Fruit fly (Drosophila melanogaster) whole organism, embryonic: ENCODE measurements around the gene CG3529.

Experiments used
- ATbp ChIP-seq: fragments of 200-800 bp; sonication (Bioruptor generic); optimal IDR thresholded peaks from 2 replicates; lab custom pipeline; 2017; ENCODE audit warnings: missing biosample characterization, mild to moderate bottlenecking, missing genetic modification characterization, missing genetic modification reagents
- Adf1 ChIP-seq: fragments of 200-800 bp; sonication (Bioruptor generic); IDR thresholded peaks from 2 replicates; pipeline ENCODE4 v1.3.6; 2022; ENCODE audit warnings: missing biosample characterization, missing genetic modification characterization
- Asciz ChIP-seq: fragments of 200-800 bp; sonication (Bioruptor generic); optimal IDR thresholded peaks from 2 replicates; lab custom pipeline; 2017; ENCODE audit warnings: missing biosample characterization, mild to moderate bottlenecking, missing genetic modification characterization, missing genetic modification reagents
- BEAF-32 ChIP-seq: fragments of 200-800 bp; sonication (Bioruptor generic); optimal IDR thresholded peaks from 3 replicates; lab custom pipeline; 2017; ENCODE audit warnings: missing biosample characterization, missing genetic modification characterization, mild to moderate bottlenecking, moderate library complexity, missing genetic modification reagents
- CG12104 ChIP-seq: fragments of 200-800 bp; sonication (Bioruptor generic); optimal IDR thresholded peaks from 3 replicates; lab custom pipeline; 2016; ENCODE audit warnings: missing biosample characterization, missing genetic modification characterization
- CG12155 ChIP-seq: fragments of 200-800 bp; sonication (Bioruptor generic); optimal IDR thresholded peaks from 3 replicates; lab custom pipeline; 2016; ENCODE audit warnings: missing biosample characterization, missing genetic modification characterization
- CG13775 ChIP-seq: fragments of 200-800 bp; sonication (Bioruptor generic); optimal IDR thresholded peaks from 3 replicates; lab custom pipeline; 2017; ENCODE audit warnings: missing biosample characterization, mild to moderate bottlenecking, missing genetic modification characterization
- CG13894 ChIP-seq: fragments of 200-800 bp; sonication (Bioruptor generic); optimal IDR thresholded peaks from 3 replicates; lab custom pipeline; 2018; ENCODE audit warnings: missing biosample characterization, mild to moderate bottlenecking, missing genetic modification characterization, moderate library complexity
- CG15011 ChIP-seq: fragments of 200-800 bp; sonication (Bioruptor generic); optimal IDR thresholded peaks from 3 replicates; lab custom pipeline; 2018; ENCODE audit warnings: missing biosample characterization, mild to moderate bottlenecking, missing genetic modification characterization
- CG16779 ChIP-seq: fragments of 200-800 bp; sonication (Bioruptor generic); IDR thresholded peaks from 2 replicates; pipeline ENCODE4 v1.3.6; 2022; ENCODE audit warnings: missing biosample characterization, missing genetic modification characterization
- CG16863 ChIP-seq: fragments of 200-800 bp; sonication (Bioruptor generic); optimal IDR thresholded peaks from 3 replicates; lab custom pipeline; 2016; ENCODE audit warnings: missing biosample characterization, missing genetic modification characterization
- CG17802 ChIP-seq: fragments of 200-800 bp; sonication (Bioruptor generic); optimal IDR thresholded peaks from 2 replicates; lab custom pipeline; 2018; ENCODE audit warnings: missing biosample characterization, mild to moderate bottlenecking, missing genetic modification characterization, moderate library complexity
- CG18599 ChIP-seq: fragments of 200-800 bp; sonication (Bioruptor generic); optimal IDR thresholded peaks from 3 replicates; lab custom pipeline; 2017; ENCODE audit warnings: missing biosample characterization, missing genetic modification characterization, mild to moderate bottlenecking, moderate library complexity, missing genetic modification reagents
- CG18764 ChIP-seq: fragments of 200-800 bp; sonication (Bioruptor generic); optimal IDR thresholded peaks from 3 replicates; lab custom pipeline; 2016; ENCODE audit warnings: missing biosample characterization, missing genetic modification characterization
- CG30403 ChIP-seq: fragments of 200-800 bp; sonication (Bioruptor generic); optimal IDR thresholded peaks from 3 replicates; lab custom pipeline; 2016; ENCODE audit warnings: missing biosample characterization, missing genetic modification characterization
- CG31224 ChIP-seq: fragments of 200-800 bp; sonication (Bioruptor generic); IDR thresholded peaks from 2 replicates; pipeline ENCODE4 v1.3.6; 2022; ENCODE audit warnings: missing biosample characterization, missing genetic modification characterization
- CG3163 ChIP-seq: fragments of 200-800 bp; sonication (Bioruptor generic); optimal IDR thresholded peaks from 3 replicates; lab custom pipeline; 2016; ENCODE audit warnings: missing biosample characterization, missing genetic modification characterization
- CG34224 ChIP-seq: fragments of 200-800 bp; sonication (Bioruptor generic); IDR thresholded peaks from 3 replicates; pipeline ENCODE4 v1.3.6; 2022; ENCODE audit warnings: missing biosample characterization, missing genetic modification characterization; ENCODE audit not compliant: partially characterized antibody
- CG3995 ChIP-seq: fragments of 200-800 bp; sonication (Bioruptor generic); optimal IDR thresholded peaks from 3 replicates; lab custom pipeline; 2016; ENCODE audit warnings: missing biosample characterization, missing genetic modification characterization
- CG4360 ChIP-seq: fragments of 200-800 bp; sonication (Bioruptor generic); IDR thresholded peaks from 2 replicates; pipeline ENCODE4 v1.3.6; 2022; ENCODE audit warnings: missing biosample characterization, missing genetic modification characterization
- CG4820 ChIP-seq: fragments of 200-800 bp; sonication (Bioruptor generic); optimal IDR thresholded peaks from 3 replicates; lab custom pipeline; 2016; ENCODE audit warnings: missing biosample characterization, missing genetic modification characterization
- CG5245 ChIP-seq: fragments of 200-800 bp; sonication (Bioruptor generic); optimal IDR thresholded peaks from 3 replicates; lab custom pipeline; 2016; ENCODE audit warnings: missing biosample characterization, missing genetic modification characterization
- CG7556 ChIP-seq: fragments of 200-800 bp; sonication (Bioruptor generic); optimal IDR thresholded peaks from 2 replicates; lab custom pipeline; 2017; ENCODE audit warnings: missing biosample characterization, mild to moderate bottlenecking, missing genetic modification characterization
- CG7928 ChIP-seq: fragments of 200-800 bp; sonication (Bioruptor generic); optimal IDR thresholded peaks from 2 replicates; lab custom pipeline; 2017; ENCODE audit warnings: missing biosample characterization, mild to moderate bottlenecking, missing genetic modification characterization
- CG8478 ChIP-seq: fragments of >200 bp; optimal IDR thresholded peaks from 2 replicates; lab custom pipeline; 2018
- Deaf1 ChIP-seq: fragments of 200-800 bp; optimal IDR thresholded peaks from 3 replicates; lab custom pipeline; 2019; ENCODE audit warnings: missing biosample characterization, mild to moderate bottlenecking, missing genetic modification characterization, moderate library complexity
- Dfd ChIP-seq, 2 experiments: fragments of >200 bp; optimal IDR thresholded peaks; 2 replicates each; lab custom pipeline; 2017; ENCODE audit warnings: missing biosample characterization in 2 of 2, missing genetic modification characterization in 2 of 2
- Ets65A ChIP-seq: fragments of 200-800 bp; sonication (Bioruptor generic); peaks from one replicate; lab custom pipeline; 2016; ENCODE audit warnings: missing biosample characterization, missing genetic modification characterization
- Jarid2 ChIP-seq: fragments of 200-800 bp; sonication (Bioruptor generic); optimal IDR thresholded peaks from 3 replicates; lab custom pipeline; 2017; ENCODE audit warnings: mild to moderate bottlenecking, missing biosample characterization, missing genetic modification reagents, missing genetic modification characterization
- Kr ChIP-seq: fragments of 200-800 bp; sonication (Bioruptor generic); optimal IDR thresholded peaks from 2 replicates; lab custom pipeline; 2017; ENCODE audit warnings: missing biosample characterization, mild to moderate bottlenecking, missing genetic modification characterization
- Med ChIP-seq: fragments of 200-800 bp; sonication (Bioruptor generic); peaks from one replicate; lab custom pipeline; 2016; ENCODE audit warnings: missing biosample characterization, missing genetic modification characterization, mild to moderate bottlenecking, inconsistent platforms, moderate library complexity
- NfI ChIP-seq: fragments of 200-800 bp; sonication (Bioruptor generic); optimal IDR thresholded peaks from 3 replicates; lab custom pipeline; 2018; ENCODE audit warnings: missing biosample characterization, mild to moderate bottlenecking, missing genetic modification characterization, moderate library complexity
- abd-A ChIP-seq: fragments of 200-800 bp; sonication (Bioruptor generic); optimal IDR thresholded peaks from 3 replicates; lab custom pipeline; 2019; ENCODE audit warnings: missing biosample characterization, mild to moderate bottlenecking, missing genetic modification characterization, moderate library complexity
- cg ChIP-seq: fragments of 200-800 bp; sonication (Bioruptor generic); optimal IDR thresholded peaks from 3 replicates; lab custom pipeline; 2019; ENCODE audit warnings: missing biosample characterization, mild to moderate bottlenecking, missing genetic modification characterization, moderate library complexity
- chinmo ChIP-seq: fragments of 200-800 bp; sonication (Bioruptor generic); IDR thresholded peaks from 4 replicates; pipeline ENCODE4 v1.3.6; 2022; ENCODE audit warnings: missing biosample characterization, missing genetic modification characterization; ENCODE audit not compliant: partially characterized antibody
- ham ChIP-seq: fragments of 200-800 bp; sonication (Bioruptor generic); IDR thresholded peaks from 2 replicates; pipeline ENCODE4 v1.3.6; 2022; ENCODE audit warnings: missing biosample characterization, missing genetic modification characterization
- klu ChIP-seq: fragments of 200-800 bp; sonication (Bioruptor generic); IDR thresholded peaks from 2 replicates; pipeline ENCODE4 v1.3.6; 2022; ENCODE audit warnings: missing biosample characterization, missing genetic modification characterization
- lab ChIP-seq: fragments of 200-800 bp; sonication (Bioruptor generic); optimal IDR thresholded peaks from 3 replicates; lab custom pipeline; 2017; ENCODE audit warnings: missing biosample characterization, missing genetic modification characterization, mild to moderate bottlenecking, moderate library complexity, missing genetic modification reagents
- lola ChIP-seq, 3 experiments: fragments of >200 bp in 2 of 3; fragments of 200-800 bp in 1 of 3; sonication (Bioruptor generic) in 1 of 3; optimal IDR thresholded peaks; 2 replicates each; lab custom pipeline; 2017 to 2019; ENCODE audit warnings: missing biosample characterization in 3 of 3, missing genetic modification characterization in 3 of 3, mild to moderate bottlenecking in 1 of 3, moderate library complexity in 1 of 3
- lov ChIP-seq, 2 experiments: fragments of 200-800 bp in 1 of 2; fragments of >200 bp in 1 of 2; sonication (Bioruptor generic) in 1 of 2; IDR thresholded peaks in 1 of 2; optimal IDR thresholded peaks in 1 of 2; 2 replicates in 1 of 2; 3 replicates in 1 of 2; pipeline versions ENCODE4 v1.3.6 to Lab custom; 2017 to 2022; ENCODE audit warnings: missing biosample characterization in 1 of 2, missing genetic modification characterization in 1 of 2
- slbo ChIP-seq: fragments of 200-800 bp; sonication (Bioruptor generic); IDR thresholded peaks from 2 replicates; pipeline ENCODE4 v1.3.6; 2022; ENCODE audit warnings: missing biosample characterization, missing genetic modification characterization
- sr ChIP-seq: fragments of 200-800 bp; sonication (Bioruptor generic); IDR thresholded peaks from 3 replicates; pipeline ENCODE4 v1.3.6; 2022; ENCODE audit warnings: missing biosample characterization, missing genetic modification characterization
- vnd ChIP-seq: fragments of 200-800 bp; sonication (Bioruptor generic); IDR thresholded peaks from 3 replicates; pipeline ENCODE4 v1.3.6; 2022; ENCODE audit warnings: missing biosample characterization, missing genetic modification characterization; ENCODE audit not compliant: partially characterized antibody

CG3529 gene

DNA sequence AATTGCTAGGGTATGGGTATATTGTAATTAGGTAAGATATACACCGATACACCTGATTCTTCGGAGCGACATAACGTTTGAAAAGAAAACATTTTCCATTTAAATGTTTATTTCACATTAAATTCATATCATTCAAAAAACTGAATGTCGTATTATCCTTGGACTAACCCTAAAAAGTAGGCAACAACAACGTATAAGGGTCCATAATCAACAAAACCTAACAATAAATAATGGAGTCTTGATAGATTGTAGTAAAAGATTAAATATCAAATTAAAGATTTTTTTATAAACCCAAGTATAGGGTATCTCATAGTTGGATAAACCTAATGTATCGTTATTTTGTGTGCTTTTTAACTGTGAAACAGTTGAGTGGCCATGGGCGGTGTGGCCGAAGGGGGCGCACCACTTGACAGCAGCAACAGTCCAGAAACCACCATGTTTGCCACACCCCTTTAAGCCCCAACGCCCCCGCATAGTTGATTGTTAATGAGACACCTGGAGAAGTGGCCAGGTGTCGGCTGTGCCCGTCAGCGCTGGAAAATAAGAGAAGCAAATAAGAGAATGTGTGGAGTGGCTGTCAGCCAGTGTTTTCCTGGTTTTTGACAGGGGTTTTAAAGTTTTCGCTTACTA lies 21.7 kb downstream of the CG3529 start (continued):
- TF ChIP-seq lab (GFP tag; lab: Kevin White, UChicago) (peak; percentile 21), CG3995 (GFP tag; lab: Kevin White, UChicago) (peak; percentile 2), CG12104 (GFP tag; lab: Kevin White, UChicago) (peak; percentile 41), CG13775 (GFP tag; lab: Kevin White, UChicago) (peak; percentile 26), CG16779 (GFP tag; lab: Robert Waterston, UW) (0 out of 2 replicates have a peak, but pooled peaks have one; percentile 31), CG34224 (GFP tag; lab: Robert Waterston, UW) (no peak), Adf1 (GFP tag; lab: Robert Waterston, UW) (no peak), CG7556 (GFP tag; lab: Kevin White, UChicago) (peak; percentile 56), CG15011 (GFP tag; lab: Kevin White, UChicago) (peak; percentile 14), CG30403 (GFP tag; lab: Kevin White, UChicago) (peak; percentile 36), ATbp (peak; percentile 7), ham (no peak), NfI (GFP tag; lab: Kevin White, UChicago) (peak; percentile 7)

DNA sequence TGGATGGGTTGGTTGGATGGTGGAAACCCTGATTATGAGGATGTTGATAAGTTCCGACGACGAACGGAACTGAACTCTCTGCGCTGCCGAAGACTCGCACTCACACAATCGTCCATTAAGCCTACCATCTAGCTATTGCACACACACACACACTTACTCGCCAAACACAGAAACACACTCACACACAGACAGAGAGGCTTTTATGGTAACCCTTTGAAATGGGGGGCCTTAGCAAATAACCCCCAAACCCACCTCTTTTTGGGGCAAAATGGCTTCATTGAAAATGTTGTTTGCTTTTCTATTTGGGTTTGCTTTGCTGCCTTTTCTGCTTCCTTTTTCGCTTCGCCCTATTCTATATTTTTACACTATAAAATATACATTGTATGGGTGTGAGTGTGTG lies 22.4 kb downstream of the CG3529 start:
- 0 out of 4 replicates have a peak, but pooled peaks have one; percentile 38 for TF ChIP-seq chinmo
- peak; percentile 83 for TF ChIP-seq abd-A
- no peak for TF ChIP-seq vnd (GFP tag; lab: Robert Waterston, UW)
- TF ChIP-seq CG16779 (GFP tag; lab: Robert Waterston, UW): no peak
- peak; percentile 19 for TF ChIP-seq Deaf1 (tag; lab: Kevin White, UChicago)
- peak; percentile 32 for TF ChIP-seq Kr (GFP tag; lab: Kevin White, UChicago)
- peak; percentile 19 for TF ChIP-seq CG13894 (tag; lab: Kevin White, UChicago)
- peak; percentile 59 for TF ChIP-seq cg (GFP tag; lab: Kevin White, UChicago)
- TF ChIP-seq, all 482 proteins: peak for 6

DNA sequence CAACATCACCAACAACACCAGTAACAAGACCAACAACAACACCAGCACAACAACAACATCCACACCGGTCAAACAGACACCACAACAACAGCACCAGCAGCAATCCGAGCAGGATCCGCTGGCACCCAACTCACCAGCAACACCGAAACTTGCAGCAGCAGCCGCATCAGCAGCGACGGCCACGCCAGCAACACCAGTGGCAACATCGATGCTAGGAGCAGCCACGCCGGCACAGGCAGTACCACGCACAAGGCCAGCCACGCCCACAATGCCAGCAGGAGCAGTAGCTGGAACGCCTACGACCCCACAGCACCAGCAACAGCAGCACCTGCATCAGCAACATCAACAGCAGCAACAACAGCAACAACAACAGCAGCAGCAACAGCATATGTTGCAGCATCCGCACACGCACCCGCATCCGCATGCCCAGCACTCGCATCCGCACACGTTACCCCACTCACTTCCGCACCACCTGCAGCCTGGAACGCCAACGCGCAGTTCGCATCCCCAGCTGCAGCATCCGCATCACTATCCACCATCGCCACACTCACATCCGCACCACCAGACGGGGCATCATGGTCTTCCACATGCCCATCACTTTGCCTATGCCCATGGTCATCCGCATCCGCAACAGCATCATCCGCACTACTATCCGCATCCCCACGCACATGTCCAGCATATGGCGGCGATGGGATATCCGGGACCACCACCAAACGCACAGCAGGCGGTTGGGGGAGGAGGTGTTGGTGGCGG lies 24.7 kb downstream of the CG3529 start:
- no peak for TF ChIP-seq lov (optimal IDR thresholded peaks at IDR 0.05; lab: Kevin White, UChicago)
- no peak for TF ChIP-seq lov (GFP tag; IDR thresholded peaks at IDR 0.05; lab: Robert Waterston, UW)
- TF ChIP-seq CG16863 (GFP tag; lab: Kevin White, UChicago): no peak
- peak; percentile 25; the same call in 1 of the 2 replicates for TF ChIP-seq CG4360 (GFP tag; lab: Robert Waterston, UW)
- TF ChIP-seq CG8478 (lab: Kevin White, UChicago): peak; percentile 66
- TF ChIP-seq CG3163 (GFP tag; lab: Kevin White, UChicago): no peak
- TF ChIP-seq CG5245: no peak
- peak; percentile 53 for TF ChIP-seq Med (GFP tag; lab: Kevin White, UChicago)
- no peak for TF ChIP-seq CG17802 (tag; lab: Kevin White, UChicago)
- TF ChIP-seq Ets65A (GFP tag; lab: Kevin White, UChicago): peak; percentile 93
- TF ChIP-seq CG13775 (GFP tag; lab: Kevin White, UChicago): peak; percentile 83
- peak in 1 of 2 experiments; percentile 90 for TF ChIP-seq Dfd (GFP tag; optimal IDR thresholded peaks at IDR 0.05; lab: Kevin White, UChicago)

DNA sequence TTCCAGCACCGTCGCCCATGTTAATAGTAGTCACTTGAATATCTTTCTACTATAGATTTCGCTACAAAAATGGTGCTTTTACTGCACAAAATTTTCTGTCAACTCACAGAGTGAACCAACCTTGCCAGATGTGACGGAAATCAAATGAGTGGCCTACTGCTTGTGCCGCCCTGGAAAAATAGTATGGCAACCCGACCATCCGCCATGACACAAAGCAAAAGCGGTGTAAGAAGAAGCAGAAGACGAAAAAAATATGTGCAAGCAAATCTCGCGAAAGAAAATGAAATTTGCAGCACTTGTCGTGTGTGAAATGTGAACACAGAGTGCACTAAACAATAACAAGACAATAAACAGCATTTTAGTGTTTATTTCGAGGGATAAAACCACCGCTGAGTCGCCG lies 30.2 kb downstream of the CG3529 start, which contains the start of the genes Uch-L5 and Jarid2:
Gene Uch-L5 (minus strand): TSS at position 137 of the 400 bp plus-strand sequence.
Gene Jarid2 (plus strand): TSS at position 210 of the 400 bp plus-strand sequence.
- TF ChIP-seq CG31224 (GFP tag; lab: Robert Waterston, UW) (no peak), klu (GFP tag; lab: Robert Waterston, UW) (no peak), BEAF-32 (GFP tag; lab: Kevin White, UChicago) (peak; percentile 50), Asciz (GFP tag; lab: Kevin White, UChicago) (no peak), CG18599 (GFP tag; lab: Kevin White, UChicago) (no peak), CG18764 (GFP tag; lab: Kevin White, UChicago) (peak; percentile 23), lola (GFP tag; optimal IDR thresholded peaks at IDR 0.05; lab: Kevin White, UChicago) (no peak), Kr (GFP tag; lab: Kevin White, UChicago) (no peak), sr (GFP tag; lab: Robert Waterston, UW) (no peak), slbo (peak; percentile 68), CG12155 (GFP tag; lab: Kevin White, UChicago) (peak; percentile 45), CG4820 (GFP tag; lab: Kevin White, UChicago) (peak; percentile 19), CG7928 (GFP tag; lab: Kevin White, UChicago) (peak; percentile 98), Jarid2 (GFP tag; lab: Kevin White, UChicago) (no peak)
